Worm (Caenorhabditis elegans) whole organism, L3 larva: Measurements from ENCODE around the gene C03B1.13.
A peak's percentile ranks its signal among the peaks of the same experiment; 100 is the strongest.

ENCODE experiments used
- R02D3.7 ChIP-seq: fragments of 150-350 bp; optimal IDR thresholded peaks from 2 replicates; lab custom pipeline; 2014; ENCODE audit warnings: missing biosample characterization, missing genetic modification characterization
- ZK546.5 ChIP-seq: sonication (generic microtip); optimal IDR thresholded peaks from 2 replicates; lab custom pipeline; 2017; ENCODE audit warnings: missing biosample characterization, missing genetic modification characterization
- aly-2 ChIP-seq: fragments of 150-350 bp; optimal IDR thresholded peaks from 2 replicates; lab custom pipeline; 2014; ENCODE audit warnings: missing biosample characterization, missing genetic modification characterization
- ama-1 ChIP-seq: fragments of 150-350 bp; optimal IDR thresholded peaks from 2 replicates; lab custom pipeline; 2018
- ceh-16 ChIP-seq: sonication (generic microtip); optimal IDR thresholded peaks from 2 replicates; lab custom pipeline; 2017; ENCODE audit warnings: missing biosample characterization, missing genetic modification characterization
- ceh-28 ChIP-seq: fragments of 150-350 bp; optimal IDR thresholded peaks from 2 replicates; lab custom pipeline; 2014; ENCODE audit warnings: missing biosample characterization, missing genetic modification reagents, missing genetic modification characterization
- ceh-82 ChIP-seq: fragments of 150-350 bp; optimal IDR thresholded peaks from 2 replicates; lab custom pipeline; 2014; ENCODE audit warnings: missing biosample characterization, missing genetic modification characterization
- ceh-9 ChIP-seq: sonication (generic microtip); optimal IDR thresholded peaks from 2 replicates; lab custom pipeline; 2018; ENCODE audit warnings: missing biosample characterization, missing genetic modification characterization
- daf-12 ChIP-seq: fragments of 150-350 bp; optimal IDR thresholded peaks from 2 replicates; lab custom pipeline; 2014; ENCODE audit warnings: missing biosample characterization, missing genetic modification reagents, missing genetic modification characterization
- egl-27 ChIP-seq: sonication (generic microtip); optimal IDR thresholded peaks from 4 replicates; lab custom pipeline; 2017; ENCODE audit warnings: missing biosample characterization, missing genetic modification reagents, missing genetic modification characterization
- egl-5 ChIP-seq: fragments of 150-350 bp; optimal IDR thresholded peaks from 2 replicates; lab custom pipeline; 2017; ENCODE audit warnings: missing biosample characterization, missing genetic modification reagents, missing genetic modification characterization, inconsistent platforms
- elt-1 ChIP-seq: fragments of 150-350 bp; optimal IDR thresholded peaks from 2 replicates; lab custom pipeline; 2014; ENCODE audit warnings: missing biosample characterization, missing genetic modification characterization
- elt-2 ChIP-seq: sonication (generic microtip); optimal IDR thresholded peaks from 2 replicates; lab custom pipeline; 2016; ENCODE audit warnings: missing genetic modification reagents, mild to moderate bottlenecking, missing genetic modification characterization, missing compliant biosample characterization
- elt-3 ChIP-seq, 3 experiments: fragments of 150-350 bp in 1 of 3; sonication (generic microtip) in 2 of 3; optimal IDR thresholded peaks; 2 replicates in 2 of 3; 4 replicates in 1 of 3; lab custom pipeline; 2014 to 2017; ENCODE audit warnings: missing biosample characterization in 3 of 3, missing genetic modification characterization in 3 of 3
- eor-1 ChIP-seq, 2 experiments: fragments of 150-350 bp; optimal IDR thresholded peaks; 2 replicates each; lab custom pipeline; 2014 to 2018; ENCODE audit warnings: missing biosample characterization in 2 of 2, missing genetic modification characterization in 2 of 2
- fkh-10 ChIP-seq: sonication (generic microtip); optimal IDR thresholded peaks from 2 replicates; lab custom pipeline; 2017; ENCODE audit warnings: missing biosample characterization, missing genetic modification reagents, missing genetic modification characterization
- fkh-2 ChIP-seq: fragments of 150-350 bp; optimal IDR thresholded peaks from 2 replicates; lab custom pipeline; 2014; ENCODE audit warnings: missing biosample characterization, missing genetic modification reagents, missing genetic modification characterization
- fos-1 ChIP-seq: fragments of 150-350 bp; optimal IDR thresholded peaks from 2 replicates; lab custom pipeline; 2014; ENCODE audit warnings: missing biosample characterization, missing genetic modification characterization
- hmg-11 ChIP-seq: sonication (generic microtip); optimal IDR thresholded peaks from 2 replicates; lab custom pipeline; 2016; ENCODE audit warnings: missing genetic modification characterization, missing compliant biosample characterization
- jun-1 ChIP-seq: fragments of 150-350 bp; optimal IDR thresholded peaks from 2 replicates; lab custom pipeline; 2014; ENCODE audit warnings: missing biosample characterization, missing genetic modification reagents, missing genetic modification characterization
- lin-15B ChIP-seq: fragments of 150-350 bp; optimal IDR thresholded peaks from 2 replicates; lab custom pipeline; 2014; ENCODE audit warnings: missing biosample characterization, missing genetic modification characterization
- lin-39 ChIP-seq: fragments of 150-350 bp; optimal IDR thresholded peaks from 2 replicates; lab custom pipeline; 2018; ENCODE audit warnings: missing biosample characterization, missing genetic modification reagents, missing genetic modification characterization
- lsy-12 ChIP-seq: sonication (generic microtip); optimal IDR thresholded peaks from 2 replicates; lab custom pipeline; 2016; ENCODE audit warnings: mild to moderate bottlenecking, missing genetic modification characterization, missing compliant biosample characterization
- mdl-1 ChIP-seq: fragments of 150-350 bp; optimal IDR thresholded peaks from 2 replicates; lab custom pipeline; 2014; ENCODE audit warnings: missing biosample characterization, missing genetic modification characterization
- mml-1 ChIP-seq: fragments of 150-350 bp; sonication (generic microtip); optimal IDR thresholded peaks from 3 replicates; lab custom pipeline; 2014; ENCODE audit warnings: missing biosample characterization, missing genetic modification characterization
- nfya-1 ChIP-seq: sonication (generic microtip); optimal IDR thresholded peaks from 2 replicates; lab custom pipeline; 2017; ENCODE audit warnings: missing genetic modification characterization, mild to moderate bottlenecking, missing compliant biosample characterization, antibody characterized with exemption, moderate library complexity; ENCODE audit not compliant: insufficient read depth
- nhr-11 ChIP-seq: fragments of 150-350 bp; optimal IDR thresholded peaks from 2 replicates; lab custom pipeline; 2014; ENCODE audit warnings: missing biosample characterization, missing genetic modification characterization
- nhr-12 ChIP-seq: fragments of 150-350 bp; optimal IDR thresholded peaks from 2 replicates; lab custom pipeline; 2014; ENCODE audit warnings: missing biosample characterization, missing genetic modification characterization
- nhr-23 ChIP-seq: fragments of 150-350 bp; optimal IDR thresholded peaks from 2 replicates; lab custom pipeline; 2014; ENCODE audit warnings: missing biosample characterization, missing genetic modification reagents, missing genetic modification characterization
- nhr-237 ChIP-seq: fragments of 150-350 bp; optimal IDR thresholded peaks from 2 replicates; lab custom pipeline; 2014; ENCODE audit warnings: missing biosample characterization, missing genetic modification characterization
- nhr-25 ChIP-seq: sonication (generic microtip); optimal IDR thresholded peaks from 2 replicates; lab custom pipeline; 2017; ENCODE audit warnings: missing biosample characterization, missing genetic modification characterization
- nhr-28 ChIP-seq: fragments of 150-350 bp; optimal IDR thresholded peaks from 2 replicates; lab custom pipeline; 2014; ENCODE audit warnings: missing biosample characterization, missing genetic modification characterization
- nhr-43 ChIP-seq: sonication (generic microtip); optimal IDR thresholded peaks from 2 replicates; lab custom pipeline; 2016; ENCODE audit warnings: mild to moderate bottlenecking, missing genetic modification characterization, missing compliant biosample characterization; ENCODE audit not compliant: poor library complexity, severe bottlenecking
- nhr-67 ChIP-seq: fragments of 150-350 bp; optimal IDR thresholded peaks from 2 replicates; lab custom pipeline; 2014; ENCODE audit warnings: missing biosample characterization, missing genetic modification characterization
- nhr-76 ChIP-seq: fragments of 150-350 bp; sonication (generic microtip); optimal IDR thresholded peaks from 5 replicates; lab custom pipeline; 2014; ENCODE audit warnings: missing biosample characterization, missing genetic modification characterization
- nhr-77 ChIP-seq: fragments of 150-350 bp; optimal IDR thresholded peaks from 2 replicates; lab custom pipeline; 2014; ENCODE audit warnings: missing biosample characterization, missing genetic modification characterization
- pha-4 ChIP-seq: fragments of 150-350 bp; optimal IDR thresholded peaks from 2 replicates; lab custom pipeline; 2014; ENCODE audit warnings: missing biosample characterization, missing genetic modification reagents, missing genetic modification characterization
- pqm-1 ChIP-seq: fragments of 150-350 bp; optimal IDR thresholded peaks from 2 replicates; lab custom pipeline; 2017; ENCODE audit warnings: missing biosample characterization, missing genetic modification characterization, inconsistent platforms
- sea-2 ChIP-seq: fragments of 150-350 bp; sonication (generic microtip); optimal IDR thresholded peaks from 4 replicates; lab custom pipeline; 2014; ENCODE audit warnings: missing biosample characterization, missing genetic modification reagents, missing genetic modification characterization
- skn-1 ChIP-seq: fragments of 150-350 bp; optimal IDR thresholded peaks from 2 replicates; lab custom pipeline; 2014; ENCODE audit warnings: missing biosample characterization, missing genetic modification characterization
- snpc-4 ChIP-seq: fragments of 150-350 bp; optimal IDR thresholded peaks from 2 replicates; lab custom pipeline; 2014; ENCODE audit warnings: missing biosample characterization, missing genetic modification characterization
- tbx-2 ChIP-seq: sonication (generic microtip); optimal IDR thresholded peaks from 2 replicates; lab custom pipeline; 2016; ENCODE audit warnings: mild to moderate bottlenecking, missing genetic modification characterization, missing compliant biosample characterization
- unc-39 ChIP-seq: sonication (generic microtip); optimal IDR thresholded peaks from 4 replicates; lab custom pipeline; 2017; ENCODE audit warnings: missing biosample characterization, missing genetic modification characterization
- unc-62 ChIP-seq: fragments of 150-350 bp; sonication (generic microtip); optimal IDR thresholded peaks from 4 replicates; lab custom pipeline; 2014; ENCODE audit warnings: missing biosample characterization, missing genetic modification reagents, missing genetic modification characterization
- zag-1 ChIP-seq: fragments of 150-350 bp; optimal IDR thresholded peaks from 2 replicates; lab custom pipeline; 2014; ENCODE audit warnings: missing biosample characterization, missing genetic modification characterization
- ztf-11 ChIP-seq: fragments of 150-350 bp; optimal IDR thresholded peaks from 2 replicates; lab custom pipeline; 2014; ENCODE audit warnings: missing biosample characterization, missing genetic modification characterization
- ztf-4 ChIP-seq: fragments of 150-350 bp; optimal IDR thresholded peaks from 2 replicates; lab custom pipeline; 2014; ENCODE audit warnings: missing biosample characterization, missing genetic modification characterization

C03B1.13 gene

ce11 chrX:6296402-6296844 is 41.4 kb downstream of the C03B1.13 start:
- TF ChIP-seq elt-2 (peak; percentile 88), zag-1 (tag; lab: Kevin White, UChicago) (peak; percentile 98), lin-15B (tag; lab: Kevin White, UChicago) (peak; percentile 37), sea-2 (GFP tag; lab: Kevin White, UChicago) (no peak), nhr-76 (tag; lab: Kevin White, UChicago) (peak; percentile 82), ceh-82 (tag; lab: Kevin White, UChicago) (peak; percentile 98), elt-3 (tag; optimal IDR thresholded peaks at IDR 0.05; lab: Kevin White, UChicago) (peak; percentile 94 to 99 (median 97)), elt-1 (tag; lab: Kevin White, UChicago) (peak; percentile 90), nhr-12 (peak; percentile 49), eor-1 (tag; optimal IDR thresholded peaks at IDR 0.05; lab: Kevin White, UChicago) (peak; percentile 4 to 81), ceh-28 (tag; lab: Kevin White, UChicago) (peak; percentile 99), fkh-2 (tag; lab: Kevin White, UChicago) (peak; percentile 97), ceh-9 (peak; percentile 76), R02D3.7 (peak; percentile 95), ZK546.5 (tag; lab: Kevin White, UChicago) (peak; percentile 69), nhr-43 (peak; percentile 99), aly-2 (tag; lab: Kevin White, UChicago) (peak; percentile 98), hmg-11 (tag; lab: Kevin White, UChicago) (peak; percentile 98), mml-1 (tag; lab: Kevin White, UChicago) (no peak), nhr-237 (tag; lab: Kevin White, UChicago) (peak; percentile 89), nhr-11 (tag; lab: Kevin White, UChicago) (peak; percentile 99), ceh-16 (tag; lab: Kevin White, UChicago) (peak; percentile 84), ztf-11 (tag; lab: Kevin White, UChicago) (peak; percentile 82), fkh-10 (GFP tag; lab: Kevin White, UChicago) (peak; percentile 100), jun-1 (tag; lab: Kevin White, UChicago) (peak; percentile 100), pqm-1 (peak; percentile 91), lin-39 (peak; percentile 100), egl-5 (tag; lab: Kevin White, UChicago) (peak; percentile 99), nhr-28 (peak; percentile 93), ama-1 (lab: Kevin White, UChicago) (no peak), nhr-67 (peak; percentile 53), unc-62 (peak; percentile 97), snpc-4 (peak; percentile 91), lsy-12 (tag; lab: Kevin White, UChicago) (peak; percentile 98), nhr-23 (peak; percentile 100), ztf-4 (tag; lab: Kevin White, UChicago) (peak; percentile 92), nhr-25 (tag; lab: Kevin White, UChicago) (peak; percentile 100), pha-4 (tag; lab: Kevin White, UChicago) (peak; percentile 98), tbx-2 (peak; percentile 99), skn-1 (tag; lab: Kevin White, UChicago) (peak; percentile 98), egl-27 (tag; lab: Kevin White, UChicago) (peak; percentile 89), unc-39 (tag; lab: Kevin White, UChicago) (peak; percentile 77), daf-12 (tag; lab: Kevin White, UChicago) (peak; percentile 96), mdl-1 (peak; percentile 85), nfya-1 (peak; percentile 97), fos-1 (tag; lab: Kevin White, UChicago) (peak; percentile 96), nhr-77 (peak; percentile 100)
